Worm (Caenorhabditis elegans): Measurements from ENCODE around the gene M01D1.12.

DNA sequence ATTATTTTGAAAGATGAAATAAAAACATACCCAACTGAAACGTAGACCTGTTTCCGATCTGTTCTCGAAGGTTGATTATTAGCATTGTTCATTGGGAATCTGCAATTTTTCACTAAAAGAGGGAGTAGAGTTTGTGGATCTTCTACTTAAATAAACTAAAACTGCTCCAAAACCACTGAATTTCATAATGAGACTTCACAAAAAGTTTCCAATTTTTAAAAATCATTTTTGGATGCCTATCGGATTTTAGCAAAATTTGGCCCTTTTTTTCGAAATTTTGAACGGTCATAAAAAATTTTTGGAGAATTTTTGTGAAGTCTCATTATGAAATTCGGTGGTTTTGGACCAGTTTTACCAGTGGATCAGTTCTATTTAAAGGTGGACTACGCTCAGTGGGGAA is 40.1 kb downstream of the M01D1.12 start, which contains the start of gene K02E7.10:
- no peak for TF ChIP-seq pha-4 (tag; optimal IDR thresholded peaks at IDR 0.05)
- TF ChIP-seq nhr-28 (tag; optimal IDR thresholded peaks at IDR 0.05), result no peak
- TF ChIP-seq elt-3 (tag; optimal IDR thresholded peaks at IDR 0.05), result no peak

All from whole organism, mixed stage, embryonic.